Worm (Caenorhabditis elegans): Measurements from ENCODE around the gene nhr-28.

The nhr-28 gene

ce11 chrX:16354598-16355211 lies at the start of gene nhr-28:
TSS of gene nhr-28 (plus strand) at chrX:16354976.
- TF ChIP-seq tab-1 (GFP tag; IDR thresholded peaks at IDR 0.05) (no peak), ztf-23 (GFP tag; IDR thresholded peaks at IDR 0.05) (no peak), cog-1 (tag; optimal IDR thresholded peaks at IDR 0.05) (no peak), T22C8.4 (GFP tag; IDR thresholded peaks at IDR 0.05) (no peak), flt-1 (GFP tag; IDR thresholded peaks at IDR 0.05) (no peak), klf-2 (GFP tag; conservative IDR thresholded peaks at IDR 0.05) (no peak), ztf-29 (GFP tag; IDR thresholded peaks at IDR 0.05) (no peak), ref-1 (GFP tag; conservative IDR thresholded peaks at IDR 0.05) (no peak), med-1 (GFP tag; optimal IDR thresholded peaks at IDR 0.05; ENCODE audit: insufficient read depth) (no peak)

ce11 chrX:16306164-16306563 lies 48.6 kb upstream of the nhr-28 start, which contains the start of gene twk-22:
TSS of gene twk-22 (plus strand) at chrX:16306464.
- TF ChIP-seq flt-1 (GFP tag; IDR thresholded peaks at IDR 0.05): no peak

- TF ChIP-seq ztf-29 (GFP tag; IDR thresholded peaks at IDR 0.05) (no peak), tab-1 (GFP tag; IDR thresholded peaks at IDR 0.05) (no peak), med-1 (GFP tag; optimal IDR thresholded peaks at IDR 0.05; ENCODE audit: insufficient read depth) (no peak), ztf-23 (GFP tag; IDR thresholded peaks at IDR 0.05) (no peak), klf-2 (GFP tag; conservative IDR thresholded peaks at IDR 0.05) (no peak), ref-1 (GFP tag; conservative IDR thresholded peaks at IDR 0.05) (no peak), cog-1 (tag; optimal IDR thresholded peaks at IDR 0.05) (no peak), T22C8.4 (GFP tag; IDR thresholded peaks at IDR 0.05) (0 out of 2 replicates have a peak, but pooled peaks have one; percentile 17), flt-1 (GFP tag; IDR thresholded peaks at IDR 0.05) (no peak)
These were observed 45.1 kb upstream of the nhr-28 start for ce11 chrX:16309705-16310104.

ce11 chrX:16317629-16318028 lies 37.1 kb upstream of the nhr-28 start, which contains the start of gene T01B4.3:
TSS of gene T01B4.3 (minus strand) at chrX:16317729.
- TF ChIP-seq med-1 (GFP tag; optimal IDR thresholded peaks at IDR 0.05; ENCODE audit: insufficient read depth) (no peak), ztf-29 (GFP tag; IDR thresholded peaks at IDR 0.05) (no peak), ref-1 (GFP tag; conservative IDR thresholded peaks at IDR 0.05) (no peak), flt-1 (GFP tag; IDR thresholded peaks at IDR 0.05) (no peak), T22C8.4 (GFP tag; IDR thresholded peaks at IDR 0.05) (no peak), tab-1 (GFP tag; IDR thresholded peaks at IDR 0.05) (no peak), cog-1 (tag; optimal IDR thresholded peaks at IDR 0.05) (no peak), ztf-23 (GFP tag; IDR thresholded peaks at IDR 0.05) (no peak), klf-2 (GFP tag; conservative IDR thresholded peaks at IDR 0.05) (no peak)

ce11 chrX:16318248-16318647 lies 36.5 kb upstream of the nhr-28 start:
- TF ChIP-seq tab-1 (GFP tag; IDR thresholded peaks at IDR 0.05) (peak; percentile 62; the same call in 1 of the 2 replicates), ztf-23 (GFP tag; IDR thresholded peaks at IDR 0.05) (no peak)

ce11 chrX:16321327-16321726 lies 33.4 kb upstream of the nhr-28 start:
- TF ChIP-seq ztf-23 (GFP tag; IDR thresholded peaks at IDR 0.05) (no peak), cog-1 (tag; optimal IDR thresholded peaks at IDR 0.05) (no peak)

ce11 chrX:16321864-16322263 lies 32.9 kb upstream of the nhr-28 start:
- no peak for TF ChIP-seq klf-2 (GFP tag; conservative IDR thresholded peaks at IDR 0.05)
- no peak for TF ChIP-seq flt-1 (GFP tag; IDR thresholded peaks at IDR 0.05)
- no peak for TF ChIP-seq ref-1 (GFP tag; conservative IDR thresholded peaks at IDR 0.05)
- no peak for TF ChIP-seq ztf-23 (GFP tag; IDR thresholded peaks at IDR 0.05)
- no peak for TF ChIP-seq cog-1 (tag; optimal IDR thresholded peaks at IDR 0.05)
- no peak for TF ChIP-seq T22C8.4 (GFP tag; IDR thresholded peaks at IDR 0.05)

ce11 chrX:16324222-16324621 lies 30.6 kb upstream of the nhr-28 start:
- TF ChIP-seq med-1 (GFP tag; optimal IDR thresholded peaks at IDR 0.05; ENCODE audit: insufficient read depth): no peak
- TF ChIP-seq cog-1 (tag; optimal IDR thresholded peaks at IDR 0.05): no peak
- TF ChIP-seq klf-2 (GFP tag; conservative IDR thresholded peaks at IDR 0.05): no peak
- TF ChIP-seq tab-1 (GFP tag; IDR thresholded peaks at IDR 0.05): no peak
- TF ChIP-seq ztf-23 (GFP tag; IDR thresholded peaks at IDR 0.05): no peak
- no peak for TF ChIP-seq ztf-29 (GFP tag; IDR thresholded peaks at IDR 0.05)
- TF ChIP-seq flt-1 (GFP tag; IDR thresholded peaks at IDR 0.05): no peak
- TF ChIP-seq T22C8.4 (GFP tag; IDR thresholded peaks at IDR 0.05): no peak
- no peak for TF ChIP-seq ref-1 (GFP tag; conservative IDR thresholded peaks at IDR 0.05)

ce11 chrX:16327229-16327628 lies 27.5 kb upstream of the nhr-28 start:
- TF ChIP-seq T22C8.4 (GFP tag; IDR thresholded peaks at IDR 0.05): no peak
- TF ChIP-seq ztf-23 (GFP tag; IDR thresholded peaks at IDR 0.05): no peak
- no peak for TF ChIP-seq tab-1 (GFP tag; IDR thresholded peaks at IDR 0.05)
- TF ChIP-seq cog-1 (tag; optimal IDR thresholded peaks at IDR 0.05): no peak
- no peak for TF ChIP-seq med-1 (GFP tag; optimal IDR thresholded peaks at IDR 0.05; ENCODE audit: insufficient read depth)

ce11 chrX:16328328-16328727 lies 26.4 kb upstream of the nhr-28 start, which contains the start of gene C11G6.2:
TSS of gene C11G6.2 (plus strand) at chrX:16328628.
- TF ChIP-seq ref-1 (GFP tag; conservative IDR thresholded peaks at IDR 0.05): no peak
- no peak for TF ChIP-seq klf-2 (GFP tag; conservative IDR thresholded peaks at IDR 0.05)
- no peak for TF ChIP-seq tab-1 (GFP tag; IDR thresholded peaks at IDR 0.05)
- TF ChIP-seq ztf-29 (GFP tag; IDR thresholded peaks at IDR 0.05): no peak
- no peak for TF ChIP-seq ztf-23 (GFP tag; IDR thresholded peaks at IDR 0.05)
- TF ChIP-seq T22C8.4 (GFP tag; IDR thresholded peaks at IDR 0.05): no peak
- no peak for TF ChIP-seq flt-1 (GFP tag; IDR thresholded peaks at IDR 0.05)
- no peak for TF ChIP-seq med-1 (GFP tag; optimal IDR thresholded peaks at IDR 0.05; ENCODE audit: insufficient read depth)
- TF ChIP-seq cog-1 (tag; optimal IDR thresholded peaks at IDR 0.05): no peak

- TF ChIP-seq ztf-23 (GFP tag; IDR thresholded peaks at IDR 0.05) (0 out of 2 replicates have a peak, but pooled peaks have one; percentile 20), T22C8.4 (GFP tag; IDR thresholded peaks at IDR 0.05) (no peak)
These were observed 23.4 kb upstream of the nhr-28 start for ce11 chrX:16331425-16331824.
